Worm (Caenorhabditis elegans): ENCODE data around the gene noah-2.

DNA sequence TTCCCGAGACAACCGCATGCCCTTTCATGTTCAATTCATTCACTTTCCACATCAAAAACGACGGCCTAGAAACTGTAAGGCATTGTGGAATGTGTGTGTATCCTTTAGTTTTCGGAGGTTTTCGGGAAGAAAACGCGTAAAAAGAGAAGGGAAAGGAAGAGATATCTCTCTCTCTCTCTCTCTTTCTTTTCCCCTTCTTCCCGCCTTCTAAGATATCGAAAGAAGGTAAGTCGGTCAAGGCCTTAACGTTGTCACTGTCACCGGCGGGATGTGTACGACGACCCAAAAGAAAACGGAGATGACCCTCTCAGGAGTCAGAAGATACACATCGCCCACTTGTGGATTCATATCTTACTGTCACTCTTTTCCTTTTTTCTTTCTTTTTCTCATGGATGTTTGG lies 1.3 kb upstream of the noah-2 start:
- TF ChIP-seq Y48G9A.11 (GFP tag; IDR thresholded peaks at IDR 0.05) (no peak), aly-2 (tag; optimal IDR thresholded peaks at IDR 0.05) (no peak), duxl-1 (tag; optimal IDR thresholded peaks at IDR 0.05; ENCODE audit: poor library complexity) (no peak), skn-1 (tag; optimal IDR thresholded peaks at IDR 0.05) (no peak), nhr-237 (tag; optimal IDR thresholded peaks at IDR 0.05) (no peak), ztf-11 (tag; optimal IDR thresholded peaks at IDR 0.05) (no peak), unc-62 (GFP tag; optimal IDR thresholded peaks at IDR 0.05 in 1 of 2) (peak in 1 of 2 experiments; percentile 83), unc-62 (tag; optimal IDR thresholded peaks at IDR 0.05) (no peak), lin-13 (GFP tag; optimal IDR thresholded peaks at IDR 0.05) (no peak), aha-1 (tag) (no peak), nhr-11 (tag; optimal IDR thresholded peaks at IDR 0.05) (no peak)
